Worm (Caenorhabditis elegans) whole organism, young adult: ENCODE results near the gene F38B7.3.

Experiments used
- dpl-1 ChIP-seq: fragments of 150-350 bp; optimal IDR thresholded peaks from 2 replicates; lab custom pipeline; 2014; ENCODE audit warnings: missing biosample characterization, missing genetic modification reagents, missing genetic modification characterization
- egrh-3 ChIP-seq: fragments of 200-800 bp; sonication (Bioruptor generic); IDR thresholded peaks from 2 replicates; pipeline ENCODE4 v1.3.6; 2022; ENCODE audit warnings: missing genetic modification reagents, missing genetic modification characterization, missing compliant biosample characterization
- hlh-26 ChIP-seq: fragments of 200-800 bp; sonication (Bioruptor generic); conservative IDR thresholded peaks from 2 replicates; pipeline ENCODE4 v1.3.6; 2022; ENCODE audit warnings: missing genetic modification reagents, missing genetic modification characterization, missing compliant biosample characterization
- lin-54 ChIP-seq: fragments of 200-800 bp; sonication (Bioruptor generic); optimal IDR thresholded peaks from 2 replicates; lab custom pipeline; 2018; ENCODE audit warnings: mild to moderate bottlenecking, missing genetic modification characterization, missing compliant biosample characterization
- lir-1 ChIP-seq: fragments of 200-800 bp; sonication (Bioruptor generic); conservative IDR thresholded peaks from 2 replicates; pipeline ENCODE4 v1.3.6; 2022; ENCODE audit warnings: missing genetic modification reagents, missing genetic modification characterization, missing compliant biosample characterization
- lsl-1 ChIP-seq: fragments of 200-800 bp; sonication (Bioruptor generic); optimal IDR thresholded peaks from 2 replicates; lab custom pipeline; 2018; ENCODE audit warnings: mild to moderate bottlenecking, missing genetic modification characterization, moderate library complexity, missing compliant biosample characterization
- rcor-1 ChIP-seq: fragments of 200-800 bp; sonication (Bioruptor generic); IDR thresholded peaks from 2 replicates; pipeline ENCODE4 v1.3.6; 2022; ENCODE audit warnings: missing genetic modification reagents, missing genetic modification characterization, missing compliant biosample characterization
- unc-62 ChIP-seq: fragments of 150-350 bp; optimal IDR thresholded peaks from 2 replicates; lab custom pipeline; 2014; ENCODE audit warnings: missing biosample characterization, missing genetic modification reagents, missing genetic modification characterization
- ztf-3 ChIP-seq: fragments of 200-800 bp; sonication (Bioruptor generic); optimal IDR thresholded peaks from 2 replicates; lab custom pipeline; 2018; ENCODE audit warnings: mild to moderate bottlenecking, missing genetic modification characterization, missing compliant biosample characterization

ce11 chrV:11580826-11581225 lies 31.9 kb downstream of the F38B7.3 start, which contains the start of gene srx-90:
- TF ChIP-seq ztf-3 (GFP tag; lab: Kevin White, UChicago) (no peak), lir-1 (GFP tag; lab: Robert Waterston, UW) (no peak), lin-54 (GFP tag; lab: Kevin White, UChicago) (no peak), unc-62 (GFP tag; lab: Kevin White, UChicago) (no peak), lsl-1 (no peak), rcor-1 (no peak), dpl-1 (GFP tag; lab: Kevin White, UChicago) (no peak), egrh-3 (GFP tag; lab: Robert Waterston, UW) (no peak), hlh-26 (GFP tag; lab: Robert Waterston, UW) (no peak)
